Worm (Caenorhabditis elegans): ENCODE measurements around the gene Y38F1A.1.
A peak's percentile ranks its signal among the peaks of the same experiment; 100 is the strongest.

DNA sequence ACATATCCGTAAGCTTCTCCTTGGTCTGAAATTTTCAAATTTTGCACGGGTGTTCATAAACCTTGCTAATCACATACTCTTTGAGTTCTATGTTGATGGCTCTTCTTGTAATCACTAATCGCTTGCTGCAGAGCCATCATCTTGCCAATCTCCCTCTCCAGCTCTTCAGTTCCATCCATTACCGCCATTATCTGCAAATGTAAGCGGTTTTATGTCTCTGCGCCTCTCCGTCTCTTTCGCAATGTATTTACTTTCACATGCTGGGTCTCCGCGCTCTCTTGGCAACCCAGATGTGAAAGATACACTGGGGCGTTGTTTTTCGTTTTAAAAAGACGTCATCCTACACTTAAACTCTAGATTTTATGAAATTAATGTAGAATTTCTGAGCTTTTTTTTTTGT lies 1.3 kb downstream of the Y38F1A.1 start:
- TF ChIP-seq lin-39 (tag; optimal IDR thresholded peaks at IDR 0.05): no peak
- TF ChIP-seq egl-27 (tag; optimal IDR thresholded peaks at IDR 0.05): no peak
- no peak for TF ChIP-seq mab-9 (GFP tag; IDR thresholded peaks at IDR 0.05)
- TF ChIP-seq unc-130 (tag; optimal IDR thresholded peaks at IDR 0.05): peak; percentile 26
- TF ChIP-seq snpc-4 (tag; optimal IDR thresholded peaks at IDR 0.05): peak; percentile 78

Measured in whole organism, L1 larva.